Fruit fly (Drosophila melanogaster) whole organism, embryonic: ENCODE measurements around the gene sif.

ENCODE experiments used
- CG10147 ChIP-seq: fragments of 200-800 bp; sonication (Bioruptor generic); optimal IDR thresholded peaks from 2 replicates; lab custom pipeline; 2019; ENCODE audit warnings: missing biosample characterization, mild to moderate bottlenecking, missing genetic modification characterization, moderate library complexity
- CG16813 ChIP-seq: fragments of 200-800 bp; sonication (Bioruptor generic); IDR thresholded peaks from 3 replicates; pipeline ENCODE4 v1.3.6; 2022; ENCODE audit warnings: missing biosample characterization, missing genetic modification characterization; ENCODE audit not compliant: partially characterized antibody
- CG34376 ChIP-seq: fragments of 200-800 bp; sonication (Bioruptor generic); optimal IDR thresholded peaks from 2 replicates; lab custom pipeline; 2018; ENCODE audit warnings: missing biosample characterization, mild to moderate bottlenecking, missing genetic modification characterization
- CTCF ChIP-seq: fragments of 200-800 bp; sonication (Bioruptor generic); optimal IDR thresholded peaks from 2 replicates; lab custom pipeline; 2017; ENCODE audit warnings: missing biosample characterization, mild to moderate bottlenecking, missing genetic modification characterization, moderate library complexity
- Dad ChIP-seq: fragments of 200-800 bp; sonication (Bioruptor generic); optimal IDR thresholded peaks from 3 replicates; lab custom pipeline; 2016; ENCODE audit warnings: missing biosample characterization, missing genetic modification characterization
- sob ChIP-seq: fragments of 200-800 bp; sonication (Bioruptor generic); IDR thresholded peaks from 2 replicates; pipeline ENCODE4 v1.3.6; 2022; ENCODE audit warnings: missing biosample characterization, missing genetic modification characterization
- unc-4 ChIP-seq: fragments of 200-800 bp; sonication (Bioruptor generic); IDR thresholded peaks from 2 replicates; pipeline ENCODE4 v1.3.6; 2022; ENCODE audit warnings: missing biosample characterization, missing genetic modification characterization; ENCODE audit not compliant: partially characterized antibody

dm6 chr3L:5787476-5787875 is 129.8 kb downstream of the sif start:
- TF ChIP-seq sob: no peak
- TF ChIP-seq CTCF (GFP tag; lab: Kevin White, UChicago): no peak
- TF ChIP-seq CG34376 (GFP tag; lab: Kevin White, UChicago): no peak
- TF ChIP-seq unc-4 (GFP tag; lab: Robert Waterston, UW): no peak
- TF ChIP-seq CG16813: no peak
- TF ChIP-seq Dad: no peak
- TF ChIP-seq CG10147: no peak
